Worm (Caenorhabditis elegans) whole organism, young adult: ENCODE measurements around the gene Y7A5A.8.

Experiments used
- B0336.3 ChIP-seq: fragments of 200-800 bp; sonication (Bioruptor generic); IDR thresholded peaks from 2 replicates; pipeline ENCODE4 v1.3.6; 2022; ENCODE audit warnings: missing genetic modification characterization, missing compliant biosample characterization
- F37B4.10 ChIP-seq: fragments of 200-800 bp; sonication (Bioruptor generic); IDR thresholded peaks from 2 replicates; pipeline ENCODE4 v1.3.6; 2022; ENCODE audit warnings: missing genetic modification characterization, missing compliant biosample characterization
- F55B11.4 ChIP-seq: sonication (generic microtip); optimal IDR thresholded peaks from 2 replicates; lab custom pipeline; 2016; ENCODE audit warnings: missing compliant biosample characterization, missing genetic modification characterization, borderline replicate concordance; ENCODE audit not compliant: insufficient read depth
- F57C9.4 ChIP-seq: sonication (generic microtip); optimal IDR thresholded peaks from 2 replicates; lab custom pipeline; 2017; ENCODE audit warnings: mild to moderate bottlenecking, missing genetic modification characterization, missing compliant biosample characterization
- K11D2.4 ChIP-seq: fragments of 200-800 bp; sonication (Bioruptor generic); IDR thresholded peaks from 2 replicates; pipeline ENCODE4 v1.3.6; 2022; ENCODE audit warnings: missing genetic modification reagents, missing genetic modification characterization, missing compliant biosample characterization
- K12H6.12 ChIP-seq: fragments of 200-800 bp; sonication (Bioruptor generic); optimal IDR thresholded peaks from 2 replicates; lab custom pipeline; 2018; ENCODE audit warnings: mild to moderate bottlenecking, missing genetic modification characterization, missing compliant biosample characterization
- Y53F4B.3 ChIP-seq: fragments of 200-800 bp; sonication (Bioruptor generic); IDR thresholded peaks from 2 replicates; pipeline ENCODE4 v1.3.6; 2022; ENCODE audit warnings: missing genetic modification reagents, missing genetic modification characterization, missing compliant biosample characterization
- attf-3 ChIP-seq: fragments of 200-800 bp; sonication (Bioruptor generic); conservative IDR thresholded peaks from 2 replicates; pipeline ENCODE4 v1.3.6; 2022; ENCODE audit warnings: missing genetic modification reagents, missing genetic modification characterization, missing compliant biosample characterization
- attf-5 ChIP-seq: fragments of 200-800 bp; sonication (Bioruptor generic); optimal IDR thresholded peaks from 2 replicates; lab custom pipeline; 2018; ENCODE audit warnings: mild to moderate bottlenecking, missing genetic modification characterization, missing compliant biosample characterization
- cebp-1 ChIP-seq, 2 experiments: fragments of 200-800 bp in 1 of 2; sonication (Bioruptor generic) in 1 of 2; sonication (generic microtip) in 1 of 2; IDR thresholded peaks in 1 of 2; optimal IDR thresholded peaks in 1 of 2; 2 replicates each; pipeline versions ENCODE4 v1.3.6 to Lab custom; 2017 to 2022; ENCODE audit warnings: missing compliant biosample characterization in 2 of 2, missing genetic modification characterization in 2 of 2, mild to moderate bottlenecking in 1 of 2, missing genetic modification reagents in 1 of 2, moderate library complexity in 1 of 2
- ceh-27 ChIP-seq: fragments of 200-800 bp; sonication (Bioruptor generic); optimal IDR thresholded peaks from 2 replicates; lab custom pipeline; 2018; ENCODE audit warnings: mild to moderate bottlenecking, missing genetic modification characterization, moderate library complexity, missing compliant biosample characterization
- ceh-91 ChIP-seq: fragments of 200-800 bp; sonication (Bioruptor generic); IDR thresholded peaks from 2 replicates; pipeline ENCODE4 v1.3.6; 2022; ENCODE audit warnings: missing genetic modification reagents, missing genetic modification characterization, missing compliant biosample characterization
- dox-1 ChIP-seq: fragments of 200-800 bp; sonication (Bioruptor generic); IDR thresholded peaks from 2 replicates; pipeline ENCODE4 v1.3.6; 2022; ENCODE audit warnings: missing genetic modification reagents, missing genetic modification characterization, missing compliant biosample characterization
- gei-17 ChIP-seq: fragments of 200-800 bp; sonication (Bioruptor generic); optimal IDR thresholded peaks from 2 replicates; lab custom pipeline; 2018; ENCODE audit warnings: mild to moderate bottlenecking, missing genetic modification characterization, missing compliant biosample characterization
- hlh-26 ChIP-seq: fragments of 200-800 bp; sonication (Bioruptor generic); conservative IDR thresholded peaks from 2 replicates; pipeline ENCODE4 v1.3.6; 2022; ENCODE audit warnings: missing genetic modification reagents, missing genetic modification characterization, missing compliant biosample characterization
- hmg-1.2 ChIP-seq: fragments of 200-800 bp; sonication (Bioruptor generic); IDR thresholded peaks from 2 replicates; pipeline ENCODE4 v1.3.6; 2022; ENCODE audit warnings: missing genetic modification reagents, missing genetic modification characterization, missing compliant biosample characterization
- lag-1 ChIP-seq: fragments of 200-800 bp; sonication (Bioruptor generic); IDR thresholded peaks from 2 replicates; pipeline ENCODE4 v1.3.6; 2022; ENCODE audit warnings: missing genetic modification reagents, missing genetic modification characterization, missing compliant biosample characterization
- let-607 ChIP-seq, 2 experiments: fragments of 200-800 bp in 1 of 2; sonication (Bioruptor generic) in 1 of 2; sonication (generic microtip) in 1 of 2; optimal IDR thresholded peaks; 2 replicates each; lab custom pipeline; 2016 to 2018; ENCODE audit warnings: mild to moderate bottlenecking in 2 of 2, missing compliant biosample characterization in 2 of 2, missing genetic modification characterization in 2 of 2, moderate library complexity in 2 of 2, missing genotype in 1 of 2
- lin-26 ChIP-seq: fragments of 200-800 bp; sonication (Bioruptor generic); IDR thresholded peaks from 2 replicates; pipeline ENCODE4 v1.3.6; 2022; ENCODE audit warnings: missing genetic modification reagents, missing genetic modification characterization, missing compliant biosample characterization
- lin-35 ChIP-seq, 3 experiments: fragments of 150-350 bp in 2 of 3; sonication (generic microtip) in 1 of 3; optimal IDR thresholded peaks; 2 replicates each; lab custom pipeline; 2014 to 2018; ENCODE audit warnings: missing biosample characterization in 3 of 3, missing genetic modification characterization in 3 of 3, missing genetic modification reagents in 3 of 3
- lin-40 ChIP-seq: sonication (generic microtip); optimal IDR thresholded peaks from 2 replicates; lab custom pipeline; 2016; ENCODE audit warnings: missing genetic modification characterization, mild to moderate bottlenecking, missing compliant biosample characterization, missing genotype, missing genetic modification reagents
- madf-10 ChIP-seq: sonication (generic microtip); optimal IDR thresholded peaks from 2 replicates; lab custom pipeline; 2016; ENCODE audit warnings: mild to moderate bottlenecking, missing genetic modification characterization, missing compliant biosample characterization
- mcd-1 ChIP-seq: fragments of 200-800 bp; sonication (Bioruptor generic); IDR thresholded peaks from 2 replicates; pipeline ENCODE4 v1.3.6; 2022; ENCODE audit warnings: missing genetic modification reagents, missing genetic modification characterization, missing compliant biosample characterization
- nfya-2 ChIP-seq: fragments of 200-800 bp; sonication (Bioruptor generic); IDR thresholded peaks from 2 replicates; pipeline ENCODE4 v1.3.6; 2022; ENCODE audit warnings: missing genetic modification reagents, missing genetic modification characterization, missing compliant biosample characterization
- nfyb-1 ChIP-seq: fragments of 200-800 bp; sonication (Bioruptor generic); IDR thresholded peaks from 2 replicates; pipeline ENCODE4 v1.3.6; 2022; ENCODE audit warnings: missing genetic modification reagents, missing genetic modification characterization, missing compliant biosample characterization
- rcor-1 ChIP-seq: fragments of 200-800 bp; sonication (Bioruptor generic); IDR thresholded peaks from 2 replicates; pipeline ENCODE4 v1.3.6; 2022; ENCODE audit warnings: missing genetic modification reagents, missing genetic modification characterization, missing compliant biosample characterization
- rec-8 ChIP-seq, 2 experiments: sonication (generic microtip); optimal IDR thresholded peaks; 2 replicates each; lab custom pipeline; 2016; ENCODE audit warnings: mild to moderate bottlenecking in 2 of 2, missing genetic modification characterization in 2 of 2, missing genetic modification reagents in 2 of 2, missing genotype in 2 of 2, missing biosample characterization in 1 of 2, missing compliant biosample characterization in 1 of 2, moderate library complexity in 1 of 2
- snpc-1.1 ChIP-seq: sonication (generic microtip); optimal IDR thresholded peaks from 2 replicates; lab custom pipeline; 2017; ENCODE audit warnings: missing genetic modification characterization, mild to moderate bottlenecking, missing compliant biosample characterization, antibody characterized with exemption, moderate library complexity, missing genotype, missing genetic modification reagents; ENCODE audit not compliant: insufficient read depth
- snpc-3.4 ChIP-seq: sonication (generic microtip); optimal IDR thresholded peaks from 2 replicates; lab custom pipeline; 2017; ENCODE audit warnings: missing genetic modification characterization, mild to moderate bottlenecking, missing compliant biosample characterization, antibody characterized with exemption, moderate library complexity, missing genotype, missing genetic modification reagents
- snpc-4 ChIP-seq, 5 experiments: fragments of 150-350 bp in 1 of 5; sonication (generic microtip) in 4 of 5; optimal IDR thresholded peaks; 2 replicates each; lab custom pipeline; 2014 to 2018; ENCODE audit warnings: missing genetic modification characterization in 5 of 5, missing biosample characterization in 3 of 5, antibody characterized with exemption in 2 of 5, mild to moderate bottlenecking in 2 of 5, missing compliant biosample characterization in 2 of 5, missing genotype in 2 of 5, moderate library complexity in 2 of 5, missing genetic modification reagents in 1 of 5
- somi-1 ChIP-seq: fragments of 200-800 bp; sonication (Bioruptor generic); optimal IDR thresholded peaks from 2 replicates; lab custom pipeline; 2018; ENCODE audit warnings: mild to moderate bottlenecking, missing genetic modification characterization, missing compliant biosample characterization
- tbp1 ChIP-seq: fragments of 200-800 bp; sonication (Bioruptor generic); optimal IDR thresholded peaks from 2 replicates; lab custom pipeline; 2018; ENCODE audit warnings: mild to moderate bottlenecking, missing genetic modification characterization, missing compliant biosample characterization
- zfh-2 ChIP-seq: fragments of 200-800 bp; sonication (Bioruptor generic); conservative IDR thresholded peaks from 2 replicates; pipeline ENCODE4 v1.3.6; 2022; ENCODE audit warnings: missing genetic modification reagents, missing genetic modification characterization, missing compliant biosample characterization
- ztf-22 ChIP-seq: fragments of 200-800 bp; sonication (Bioruptor generic); optimal IDR thresholded peaks from 2 replicates; lab custom pipeline; 2018; ENCODE audit warnings: mild to moderate bottlenecking, missing genetic modification characterization, moderate library complexity, missing compliant biosample characterization

Y7A5A.8 gene

ce11 chrX:15848867-15849266 is 26.6 kb downstream of the Y7A5A.8 start (continued):
- no peak for TF ChIP-seq ceh-91 (GFP tag; lab: Robert Waterston, UW)
- TF ChIP-seq Y53F4B.3 (GFP tag; lab: Robert Waterston, UW) = no peak
- TF ChIP-seq rec-8 (tag; optimal IDR thresholded peaks at IDR 0.05; lab: Kevin White, UChicago) = no peak
- TF ChIP-seq lin-26 (GFP tag; lab: Robert Waterston, UW) = no peak

ce11 chrX:15849397-15849935 is 27.2 kb downstream of the Y7A5A.8 start, which contains the start of gene acl-1:
Gene acl-1, plus strand, starts transcription at chrX:15849885.
- TF ChIP-seq gei-17 (GFP tag; lab: Kevin White, UChicago) (peak; percentile 21), hlh-26 (GFP tag; lab: Robert Waterston, UW) (no peak), attf-3 (GFP tag; lab: Robert Waterston, UW) (peak; percentile 97), rcor-1 (GFP tag; lab: Robert Waterston, UW) (peak; percentile 29; the same call in 1 of the 2 replicates), dox-1 (GFP tag; lab: Robert Waterston, UW) (peak; percentile 15; the same call in 1 of the 2 replicates), K11D2.4 (GFP tag; lab: Robert Waterston, UW) (0 out of 2 replicates have a peak, but pooled peaks have one; percentile 51), nfyb-1 (GFP tag; lab: Robert Waterston, UW) (no peak), F57C9.4 (peak; percentile 20), madf-10 (tag; lab: Kevin White, UChicago) (peak; percentile 21), mcd-1 (GFP tag; lab: Robert Waterston, UW) (peak; percentile 42; the same call in 1 of the 2 replicates), B0336.3 (0 out of 2 replicates have a peak, but pooled peaks have one; percentile 29), lin-35 (GFP tag; optimal IDR thresholded peaks at IDR 0.05; lab: Kevin White, UChicago) (peak in 1 of 3 experiments; percentile 39), cebp-1 (GFP tag; IDR thresholded peaks at IDR 0.05; lab: Robert Waterston, UW) (no peak), cebp-1 (tag; optimal IDR thresholded peaks at IDR 0.05; lab: Kevin White, UChicago) (peak; percentile 55), tbp1 (GFP tag; lab: Kevin White, UChicago) (peak; percentile 8), lag-1 (GFP tag; lab: Robert Waterston, UW) (no peak), let-607 (tag; optimal IDR thresholded peaks at IDR 0.05; lab: Kevin White, UChicago) (peak in 1 of 2 experiments; percentile 76), F55B11.4 (tag; lab: Kevin White, UChicago) (no peak), somi-1 (GFP tag; lab: Kevin White, UChicago) (peak; percentile 37), nfya-2 (GFP tag; lab: Robert Waterston, UW) (no peak), lin-40 (tag; lab: Kevin White, UChicago) (peak; percentile 80), snpc-1.1 (peak; percentile 26), ztf-22 (GFP tag; lab: Kevin White, UChicago) (no peak), snpc-3.4 (tag; lab: Kevin White, UChicago) (no peak), attf-5 (GFP tag; lab: Kevin White, UChicago) (peak; percentile 52), hmg-1.2 (peak; percentile 45), K12H6.12 (tag; lab: Kevin White, UChicago) (peak; percentile 82), ceh-27 (GFP tag; lab: Kevin White, UChicago) (peak; percentile 45), snpc-4 (GFP tag; optimal IDR thresholded peaks at IDR 0.05; lab: Kevin White, UChicago) (no peak), snpc-4 (tag; optimal IDR thresholded peaks at IDR 0.05; lab: Kevin White, UChicago) (peak in 2 of 4 experiments; percentile 30 to 55)

ce11 chrX:15851013-15851412 is 28.7 kb downstream of the Y7A5A.8 start:
- TF ChIP-seq zfh-2 (GFP tag; lab: Robert Waterston, UW) (peak; percentile 66; the same call in 1 of the 2 replicates), F37B4.10 (GFP tag; lab: Robert Waterston, UW) (no peak), snpc-1.1 (peak; percentile 21), snpc-4 (GFP tag; optimal IDR thresholded peaks at IDR 0.05; lab: Kevin White, UChicago) (peak; percentile 45), snpc-4 (tag; optimal IDR thresholded peaks at IDR 0.05; lab: Kevin White, UChicago) (peak in 2 of 4 experiments; percentile 87 to 90), hmg-1.2 (peak; percentile 45; the same call in 1 of the 2 replicates)
